Worm (Caenorhabditis elegans): ENCODE measurements around the gene nhr-54.

nhr-54 gene

DNA sequence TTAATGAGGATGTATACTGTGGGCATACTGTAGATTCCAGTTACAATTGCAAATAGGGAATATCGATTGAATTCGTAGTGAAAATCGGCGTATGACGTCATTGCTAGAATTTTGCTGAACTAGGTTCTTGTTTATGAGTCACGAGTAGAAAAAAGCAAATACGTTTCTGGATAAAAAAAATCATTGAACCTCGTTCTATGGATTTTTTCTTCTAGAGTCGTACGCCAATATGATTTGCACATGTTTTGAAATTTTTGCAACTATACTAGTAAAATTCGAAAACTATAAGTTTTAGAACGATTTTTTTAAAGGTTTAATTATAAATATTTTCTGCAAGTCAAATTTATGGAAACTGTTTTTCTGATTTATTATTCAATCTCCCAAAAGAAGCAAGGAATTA lies 37.9 kb downstream of the nhr-54 start, which contains the start of gene sru-44 (continued):
- TF ChIP-seq snpc-1.3 (tag; optimal IDR thresholded peaks at IDR 0.05; ENCODE audit: insufficient read depth) (no peak), ztf-28 (GFP tag; IDR thresholded peaks at IDR 0.05) (no peak), lin-40 (tag; optimal IDR thresholded peaks at IDR 0.05) (no peak)

DNA sequence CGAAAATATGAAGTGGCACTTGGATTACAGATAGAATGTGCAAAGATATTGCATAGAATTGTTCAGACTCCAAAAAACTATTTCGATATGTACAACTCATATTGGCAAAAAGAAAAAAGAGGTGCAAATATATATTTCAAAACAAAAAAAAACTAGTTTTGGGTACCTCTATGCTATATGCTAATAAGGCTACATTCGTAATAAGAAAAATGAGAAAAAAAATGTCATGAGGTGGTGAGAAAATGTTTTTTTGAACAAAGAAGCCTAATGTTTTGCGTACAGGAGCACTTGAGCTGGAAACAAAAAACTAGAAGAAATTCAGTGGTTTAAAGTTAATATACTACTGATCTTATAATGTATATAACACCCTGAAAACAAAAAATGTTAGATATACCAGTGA lies 44.9 kb downstream of the nhr-54 start, which contains the start of gene srh-142:
Gene srh-142 (minus strand): TSS at position 101 of the 400 bp plus-strand sequence.
- no peak for TF ChIP-seq F33H1.4 (GFP tag; IDR thresholded peaks at IDR 0.05)
- TF ChIP-seq pha-4 (tag; optimal IDR thresholded peaks at IDR 0.05) = no peak
- no peak for TF ChIP-seq ztf-28 (GFP tag; IDR thresholded peaks at IDR 0.05)
- no peak for TF ChIP-seq let-526 (GFP tag; IDR thresholded peaks at IDR 0.05)
- TF ChIP-seq Y95B8A.8 (GFP tag; IDR thresholded peaks at IDR 0.05) = no peak
- no peak for TF ChIP-seq sptf-2 (GFP tag; optimal IDR thresholded peaks at IDR 0.05)
- TF ChIP-seq lin-35 (GFP tag; optimal IDR thresholded peaks at IDR 0.05) = no peak
- TF ChIP-seq lag-1 (GFP tag; IDR thresholded peaks at IDR 0.05) = no peak
- TF ChIP-seq B0035.1 (tag; optimal IDR thresholded peaks at IDR 0.05) = no peak
- TF ChIP-seq unc-62 (GFP tag; optimal IDR thresholded peaks at IDR 0.05) = no peak
- TF ChIP-seq lin-26 (GFP tag; IDR thresholded peaks at IDR 0.05) = no peak
- TF ChIP-seq F39B2.1 (GFP tag; IDR thresholded peaks at IDR 0.05) = no peak
- no peak for TF ChIP-seq cebp-2 (GFP tag; IDR thresholded peaks at IDR 0.05)
- TF ChIP-seq lir-1 (GFP tag; conservative IDR thresholded peaks at IDR 0.05) = no peak
- TF ChIP-seq ceh-91 (GFP tag; IDR thresholded peaks at IDR 0.05) = no peak
- no peak for TF ChIP-seq nhr-80 (tag; optimal IDR thresholded peaks at IDR 0.05)
- no peak for TF ChIP-seq attf-6 (GFP tag; IDR thresholded peaks at IDR 0.05)
- TF ChIP-seq madf-8 (GFP tag; conservative IDR thresholded peaks at IDR 0.05) = no peak

DNA sequence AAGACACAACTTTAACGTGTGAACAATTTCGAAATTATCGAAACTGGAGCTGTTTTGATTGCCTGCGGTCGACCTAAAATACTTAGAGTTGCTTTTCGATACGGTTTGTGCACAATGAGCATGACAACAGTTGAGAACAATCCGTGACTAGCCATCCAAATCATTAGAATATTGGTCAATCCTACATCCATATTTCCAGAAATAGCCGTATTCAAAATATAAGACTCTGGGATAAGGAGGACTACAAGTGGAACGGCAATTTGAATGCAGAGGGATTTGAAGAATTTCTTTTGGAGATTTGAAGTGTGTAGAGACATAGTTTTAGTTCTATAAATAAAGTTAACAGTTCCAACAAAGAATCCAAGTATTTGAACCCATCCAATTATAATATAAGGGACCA lies 46.4 kb downstream of the nhr-54 start:
- TF ChIP-seq him-1 (tag; optimal IDR thresholded peaks at IDR 0.05) = no peak
- no peak for TF ChIP-seq F10E7.11 (tag; optimal IDR thresholded peaks at IDR 0.05)
- TF ChIP-seq B0336.3 (GFP tag; IDR thresholded peaks at IDR 0.05) = no peak
- TF ChIP-seq egl-18 (GFP tag; IDR thresholded peaks at IDR 0.05) = no peak

DNA sequence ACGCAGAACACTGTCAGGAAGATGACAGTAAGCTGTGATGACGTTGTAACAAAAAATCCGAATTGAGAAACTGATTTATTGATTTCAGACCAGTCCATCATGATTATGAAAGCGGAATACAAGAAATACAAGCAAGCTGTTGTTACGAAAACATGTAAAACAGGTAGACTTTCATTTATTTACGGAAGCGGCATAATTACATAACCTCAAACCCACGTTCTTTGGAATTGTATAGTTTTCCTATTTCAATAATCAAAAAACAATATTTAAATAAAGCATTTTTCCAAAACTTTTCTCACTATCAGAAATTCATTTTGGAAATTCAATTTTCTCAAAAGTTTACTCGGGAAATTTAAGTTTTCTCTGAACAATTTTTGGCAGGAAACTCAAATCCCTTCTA lies 47.0 kb downstream of the nhr-54 start, which contains the start of gene str-15:
Gene str-15 (minus strand): TSS at position 101 of the 400 bp plus-strand sequence.
- no peak for TF ChIP-seq ets-4 (GFP tag; optimal IDR thresholded peaks at IDR 0.05)
- no peak for TF ChIP-seq die-1 (tag; optimal IDR thresholded peaks at IDR 0.05)
- no peak for TF ChIP-seq sea-2 (GFP tag; IDR thresholded peaks at IDR 0.05)
- no peak for TF ChIP-seq snpc-1.1 (tag; optimal IDR thresholded peaks at IDR 0.05; ENCODE audit: insufficient read depth)
- TF ChIP-seq Y53G8AR.9 (GFP tag; conservative IDR thresholded peaks at IDR 0.05) = no peak
- no peak for TF ChIP-seq F52B5.7 (tag; optimal IDR thresholded peaks at IDR 0.05)
- TF ChIP-seq F33H1.4 (GFP tag; IDR thresholded peaks at IDR 0.05) = no peak
- TF ChIP-seq B0336.3 (GFP tag; IDR thresholded peaks at IDR 0.05) = no peak
- TF ChIP-seq pha-4 (tag; optimal IDR thresholded peaks at IDR 0.05) = no peak
- no peak for TF ChIP-seq him-1 (tag; optimal IDR thresholded peaks at IDR 0.05)

DNA sequence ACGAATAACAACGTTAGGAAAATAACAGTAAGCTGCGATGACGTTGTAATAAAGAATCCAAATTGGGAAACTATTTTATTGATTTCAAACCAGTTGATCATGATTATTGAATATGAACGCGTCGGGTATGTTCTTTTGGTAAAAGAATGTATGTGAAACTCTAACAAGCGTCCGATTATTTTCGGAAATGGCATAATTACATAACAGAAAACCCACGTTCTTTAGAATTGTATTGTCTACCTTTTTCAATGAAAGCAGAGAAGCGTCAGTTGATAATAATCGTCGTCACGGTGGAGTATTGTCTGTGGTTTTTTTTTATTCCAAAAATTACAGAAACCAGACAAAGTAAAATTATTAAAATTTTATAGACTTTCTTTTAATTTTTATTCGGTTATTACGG lies 50.7 kb downstream of the nhr-54 start, which contains the start of gene str-14:
Gene str-14 (minus strand): TSS at position 101 of the 400 bp plus-strand sequence.
- TF ChIP-seq Y53F4B.3 (GFP tag; IDR thresholded peaks at IDR 0.05) (no peak), T26A5.8 (tag; optimal IDR thresholded peaks at IDR 0.05) (no peak), ztf-28 (GFP tag; IDR thresholded peaks at IDR 0.05) (no peak), ama-1 (optimal IDR thresholded peaks at IDR 0.05) (no peak), ama-1 (GFP tag; optimal IDR thresholded peaks at IDR 0.05) (no peak), fkh-3 (tag; optimal IDR thresholded peaks at IDR 0.05) (no peak), mcd-1 (GFP tag; IDR thresholded peaks at IDR 0.05) (no peak), sea-2 (GFP tag; IDR thresholded peaks at IDR 0.05) (no peak), nhr-120 (GFP tag; IDR thresholded peaks at IDR 0.05) (no peak)
